Worm (Caenorhabditis elegans) whole organism, L2 larva: ENCODE results near the gene cpt-1.

Experiments
- nhr-6 ChIP-seq: fragments of 150-350 bp; optimal IDR thresholded peaks from 2 replicates; lab custom pipeline; 2014; ENCODE audit warnings: missing biosample characterization, missing genetic modification characterization
- sem-4 ChIP-seq: fragments of 150-350 bp; optimal IDR thresholded peaks from 2 replicates; lab custom pipeline; 2014; ENCODE audit warnings: missing biosample characterization, missing genetic modification reagents, missing genetic modification characterization
- snpc-4 ChIP-seq: fragments of 150-350 bp; optimal IDR thresholded peaks from 2 replicates; lab custom pipeline; 2014; ENCODE audit warnings: missing biosample characterization, missing genetic modification characterization

ce11 chrII:12816412-12817146 lies 20.3 kb upstream of the cpt-1 start, which contains the start of gene acl-7:
- TF ChIP-seq snpc-4 (no peak), nhr-6 (no peak), sem-4 (tag; lab: Kevin White, UChicago) (no peak)
